Fruit fly (Drosophila melanogaster) whole organism, embryonic: Measurements from ENCODE around the gene CG13676.

Experiments used
- B-H2 ChIP-seq: fragments of 200-800 bp; sonication (Bioruptor generic); optimal IDR thresholded peaks from 2 replicates; lab custom pipeline; 2018; ENCODE audit warnings: missing biosample characterization, mild to moderate bottlenecking, missing genetic modification characterization
- CG1024 ChIP-seq: fragments of 200-800 bp; sonication (Bioruptor generic); IDR thresholded peaks from 2 replicates; pipeline ENCODE4 v1.3.6; 2022; ENCODE audit warnings: missing biosample characterization, missing genetic modification characterization
- CG10431 ChIP-seq: fragments of 200-800 bp; sonication (Bioruptor generic); optimal IDR thresholded peaks from 3 replicates; lab custom pipeline; 2018; ENCODE audit warnings: missing biosample characterization, mild to moderate bottlenecking, missing genetic modification characterization
- CG12769 ChIP-seq: fragments of 200-800 bp; sonication (Bioruptor generic); optimal IDR thresholded peaks from 2 replicates; lab custom pipeline; 2019; ENCODE audit warnings: missing biosample characterization, mild to moderate bottlenecking, missing genetic modification characterization, moderate library complexity
- CG13775 ChIP-seq: fragments of 200-800 bp; sonication (Bioruptor generic); optimal IDR thresholded peaks from 3 replicates; lab custom pipeline; 2017; ENCODE audit warnings: missing biosample characterization, mild to moderate bottlenecking, missing genetic modification characterization
- CG14965 ChIP-seq: fragments of 200-800 bp; sonication (Bioruptor generic); optimal IDR thresholded peaks from 2 replicates; lab custom pipeline; 2016; ENCODE audit warnings: missing biosample characterization, missing genetic modification characterization, borderline replicate concordance
- CG16813 ChIP-seq: fragments of 200-800 bp; sonication (Bioruptor generic); IDR thresholded peaks from 3 replicates; pipeline ENCODE4 v1.3.6; 2022; ENCODE audit warnings: missing biosample characterization, missing genetic modification characterization; ENCODE audit not compliant: partially characterized antibody
- CG17359 ChIP-seq: fragments of 200-800 bp; sonication (Bioruptor generic); optimal IDR thresholded peaks from 3 replicates; lab custom pipeline; 2018; ENCODE audit warnings: missing biosample characterization, mild to moderate bottlenecking, missing genetic modification characterization, moderate library complexity
- CG18011 ChIP-seq: fragments of 200-800 bp; sonication (Bioruptor generic); optimal IDR thresholded peaks from 2 replicates; lab custom pipeline; 2017; ENCODE audit warnings: missing biosample characterization, missing genetic modification characterization, mild to moderate bottlenecking, moderate library complexity, missing genotype
- CG32532 ChIP-seq: fragments of 200-800 bp; sonication (Bioruptor generic); IDR thresholded peaks from 2 replicates; pipeline ENCODE4 v1.3.6; 2022; ENCODE audit warnings: missing biosample characterization, missing genetic modification characterization
- CG32767 ChIP-seq: fragments of 200-800 bp; sonication (Bioruptor generic); IDR thresholded peaks from 2 replicates; pipeline ENCODE4 v1.3.6; 2022; ENCODE audit warnings: missing biosample characterization, missing genetic modification characterization
- CG4820 ChIP-seq: fragments of 200-800 bp; sonication (Bioruptor generic); optimal IDR thresholded peaks from 3 replicates; lab custom pipeline; 2016; ENCODE audit warnings: missing biosample characterization, missing genetic modification characterization
- CG9817 ChIP-seq: fragments of 200-800 bp; sonication (Bioruptor generic); optimal IDR thresholded peaks from 2 replicates; lab custom pipeline; 2018; ENCODE audit warnings: missing biosample characterization, mild to moderate bottlenecking, missing genetic modification characterization, moderate library complexity
- D ChIP-seq, 2 experiments: fragments of 200-800 bp in 1 of 2; fragments of >200 bp in 1 of 2; sonication (Bioruptor generic) in 1 of 2; optimal IDR thresholded peaks; 2 replicates in 1 of 2; 3 replicates in 1 of 2; lab custom pipeline; 2017; ENCODE audit warnings: mild to moderate bottlenecking in 1 of 2, missing biosample characterization in 1 of 2, missing genetic modification characterization in 1 of 2, missing genetic modification reagents in 1 of 2
- E2f1 ChIP-seq: fragments of 200-800 bp; sonication (Bioruptor generic); IDR thresholded peaks from 2 replicates; pipeline ENCODE4 v1.3.6; 2022; ENCODE audit warnings: missing biosample characterization, missing genetic modification characterization
- Elba2 ChIP-seq: fragments of 200-800 bp; sonication (Bioruptor generic); optimal IDR thresholded peaks from 3 replicates; lab custom pipeline; 2016; ENCODE audit warnings: missing biosample characterization, missing genetic modification characterization
- Fer3 ChIP-seq: fragments of 200-800 bp; sonication (Bioruptor generic); optimal IDR thresholded peaks from 2 replicates; lab custom pipeline; 2018; ENCODE audit warnings: missing biosample characterization, mild to moderate bottlenecking, missing genetic modification characterization, moderate library complexity
- HmgZ ChIP-seq: fragments of 200-800 bp; sonication (Bioruptor generic); optimal IDR thresholded peaks from 2 replicates; lab custom pipeline; 2018; ENCODE audit warnings: missing biosample characterization, mild to moderate bottlenecking, missing genetic modification characterization
- MTF-1 ChIP-seq: fragments of 200-800 bp; sonication (Bioruptor generic); optimal IDR thresholded peaks from 2 replicates; lab custom pipeline; 2018; ENCODE audit warnings: missing biosample characterization, mild to moderate bottlenecking, missing genetic modification characterization, borderline replicate concordance
- Oaz ChIP-seq: fragments of 200-800 bp; sonication (Bioruptor generic); IDR thresholded peaks from 2 replicates; pipeline ENCODE4 v1.3.6; 2022; ENCODE audit warnings: missing biosample characterization, missing genetic modification characterization
- Ravus ChIP-seq: fragments of 200-800 bp; sonication (Bioruptor generic); IDR thresholded peaks from 2 replicates; pipeline ENCODE4 v1.3.6; 2022; ENCODE audit warnings: missing biosample characterization, missing genetic modification characterization
- Side ChIP-seq: fragments of 200-800 bp; sonication (Bioruptor generic); optimal IDR thresholded peaks from 2 replicates; lab custom pipeline; 2016; ENCODE audit warnings: missing biosample characterization, missing genetic modification characterization
- Trl ChIP-seq, 3 experiments: fragments of >200 bp in 2 of 3; fragments of 200-800 bp in 1 of 3; sonication (Bioruptor generic) in 1 of 3; optimal IDR thresholded peaks; 2 replicates in 1 of 3; 3 replicates in 2 of 3; lab custom pipeline; 2016 to 2017; ENCODE audit warnings: missing biosample characterization in 1 of 3, missing genetic modification characterization in 1 of 3
- ato ChIP-seq: fragments of 200-800 bp; sonication (Bioruptor generic); IDR thresholded peaks from 2 replicates; pipeline ENCODE4 v1.3.6; 2022; ENCODE audit warnings: missing biosample characterization, missing genetic modification characterization; ENCODE audit not compliant: partially characterized antibody
- cato ChIP-seq: fragments of 200-800 bp; sonication (Bioruptor generic); optimal IDR thresholded peaks from 2 replicates; lab custom pipeline; 2016; ENCODE audit warnings: missing biosample characterization, missing genetic modification characterization, borderline replicate concordance
- chinmo ChIP-seq: fragments of 200-800 bp; sonication (Bioruptor generic); IDR thresholded peaks from 4 replicates; pipeline ENCODE4 v1.3.6; 2022; ENCODE audit warnings: missing biosample characterization, missing genetic modification characterization; ENCODE audit not compliant: partially characterized antibody
- danr ChIP-seq: fragments of 200-800 bp; sonication (Bioruptor generic); IDR thresholded peaks from 2 replicates; pipeline ENCODE4 v1.3.6; 2022; ENCODE audit warnings: missing biosample characterization, missing genetic modification characterization
- exex ChIP-seq: fragments of 200-800 bp; sonication (Bioruptor generic); optimal IDR thresholded peaks from 4 replicates; lab custom pipeline; 2018; ENCODE audit warnings: missing biosample characterization, mild to moderate bottlenecking, missing genetic modification characterization, moderate library complexity
- gt ChIP-seq: fragments of 200-800 bp; sonication (Bioruptor generic); IDR thresholded peaks from 2 replicates; pipeline ENCODE4 v1.3.6; 2022; ENCODE audit warnings: missing biosample characterization, missing genetic modification characterization
- kah ChIP-seq: fragments of 200-800 bp; sonication (Bioruptor generic); optimal IDR thresholded peaks from 2 replicates; lab custom pipeline; 2018; ENCODE audit warnings: missing biosample characterization, mild to moderate bottlenecking, missing genetic modification characterization
- nerfin-1 ChIP-seq: fragments of 200-800 bp; sonication (Bioruptor generic); optimal IDR thresholded peaks from 3 replicates; lab custom pipeline; 2019; ENCODE audit warnings: missing biosample characterization, mild to moderate bottlenecking, missing genetic modification characterization, moderate library complexity
- nom ChIP-seq: fragments of 200-800 bp; sonication (Bioruptor generic); optimal IDR thresholded peaks from 2 replicates; lab custom pipeline; 2017; ENCODE audit warnings: missing biosample characterization, missing genetic modification characterization, mild to moderate bottlenecking, moderate library complexity, missing genetic modification reagents
- pan ChIP-seq, 4 experiments: fragments of >200 bp in 3 of 4; fragments of 200-800 bp in 1 of 4; sonication (Bioruptor generic) in 1 of 4; optimal IDR thresholded peaks in 3 of 4; IDR thresholded peaks in 1 of 4; 2 replicates each; pipeline versions ENCODE4 v1.3.6 to Lab custom; 2017 to 2022; ENCODE audit warnings: missing biosample characterization in 2 of 4, missing genetic modification characterization in 2 of 4, mixed read lengths in 1 of 4
- rib ChIP-seq: fragments of 200-800 bp; sonication (Bioruptor generic); IDR thresholded peaks from 2 replicates; pipeline ENCODE4 v1.3.6; 2022; ENCODE audit warnings: missing biosample characterization, missing genetic modification characterization
- seq ChIP-seq: fragments of 200-800 bp; sonication (Bioruptor generic); IDR thresholded peaks from 2 replicates; pipeline ENCODE4 v1.3.6; 2022; ENCODE audit warnings: missing biosample characterization, missing genetic modification characterization
- wek ChIP-seq: fragments of 200-800 bp; sonication (Bioruptor generic); optimal IDR thresholded peaks from 3 replicates; lab custom pipeline; 2018; ENCODE audit warnings: missing biosample characterization, mild to moderate bottlenecking, missing genetic modification characterization, moderate library complexity
- zfh1 ChIP-seq: fragments of 200-800 bp; sonication (Bioruptor generic); IDR thresholded peaks from 3 replicates; pipeline ENCODE4 v1.3.6; 2022; ENCODE audit warnings: missing biosample characterization, missing genetic modification characterization

The CG13676 gene

dm6 chr3L:8128396-8129050, 23.1 kb downstream of the CG13676 start:
- TF ChIP-seq CG9817 (tag; lab: Kevin White, UChicago) (no peak), Ravus (GFP tag; lab: Robert Waterston, UW) (no peak), danr (GFP tag; lab: Robert Waterston, UW) (no peak), E2f1 (GFP tag; lab: Robert Waterston, UW) (no peak), CG16813 (GFP tag; lab: Robert Waterston, UW) (no peak), Fer3 (tag; lab: Kevin White, UChicago) (no peak), B-H2 (GFP tag; lab: Kevin White, UChicago) (peak; percentile 5), zfh1 (GFP tag; lab: Robert Waterston, UW) (0 out of 3 replicates have a peak, but pooled peaks have one; percentile 16), wek (GFP tag; lab: Kevin White, UChicago) (no peak), CG32532 (GFP tag; lab: Robert Waterston, UW) (0 out of 2 replicates have a peak, but pooled peaks have one; percentile 27), CG18011 (no peak), nom (GFP tag; lab: Kevin White, UChicago) (peak; percentile 14), Side (GFP tag; lab: Kevin White, UChicago) (no peak), rib (GFP tag; lab: Robert Waterston, UW) (no peak), gt (GFP tag; lab: Robert Waterston, UW) (no peak), CG17359 (tag; lab: Kevin White, UChicago) (no peak), pan (optimal IDR thresholded peaks at IDR 0.05; lab: Kevin White, UChicago) (no peak), pan (GFP tag; optimal IDR thresholded peaks at IDR 0.05 in 1 of 2, IDR thresholded peaks at IDR 0.05 in 1 of 2) (peak in 1 of 2 experiments; percentile 20), ato (GFP tag; lab: Robert Waterston, UW) (no peak), CG12769 (tag; lab: Kevin White, UChicago) (peak; percentile 38), CG4820 (GFP tag; lab: Kevin White, UChicago) (no peak), MTF-1 (no peak), HmgZ (tag; lab: Kevin White, UChicago) (no peak), kah (GFP tag; lab: Kevin White, UChicago) (peak; percentile 81), CG14965 (GFP tag; lab: Kevin White, UChicago) (no peak), CG32767 (GFP tag; lab: Robert Waterston, UW) (peak; percentile 22; the same call in 1 of the 2 replicates), CG10431 (GFP tag; lab: Kevin White, UChicago) (no peak), D (optimal IDR thresholded peaks at IDR 0.05; lab: Kevin White, UChicago) (no peak), D (GFP tag; optimal IDR thresholded peaks at IDR 0.05; lab: Kevin White, UChicago) (no peak), seq (0 out of 2 replicates have a peak, but pooled peaks have one; percentile 6), CG13775 (GFP tag; lab: Kevin White, UChicago) (no peak), Trl (optimal IDR thresholded peaks at IDR 0.05; lab: Kevin White, UChicago) (peak; percentile 44 to 54), Trl (GFP tag; optimal IDR thresholded peaks at IDR 0.05; lab: Kevin White, UChicago) (no peak), exex (tag; lab: Kevin White, UChicago) (peak; percentile 15), chinmo (GFP tag; lab: Robert Waterston, UW) (0 out of 4 replicates have a peak, but pooled peaks have one; percentile 50), nerfin-1 (tag; lab: Kevin White, UChicago) (no peak), CG1024 (GFP tag; lab: Robert Waterston, UW) (no peak), Elba2 (peak; percentile 69), Oaz (no peak), cato (GFP tag; lab: Kevin White, UChicago) (no peak)
